Worm (Caenorhabditis elegans): ENCODE results near the gene lgc-40.
A peak's percentile ranks its signal among the peaks of the same experiment; 100 is the strongest.

lgc-40 gene

DNA sequence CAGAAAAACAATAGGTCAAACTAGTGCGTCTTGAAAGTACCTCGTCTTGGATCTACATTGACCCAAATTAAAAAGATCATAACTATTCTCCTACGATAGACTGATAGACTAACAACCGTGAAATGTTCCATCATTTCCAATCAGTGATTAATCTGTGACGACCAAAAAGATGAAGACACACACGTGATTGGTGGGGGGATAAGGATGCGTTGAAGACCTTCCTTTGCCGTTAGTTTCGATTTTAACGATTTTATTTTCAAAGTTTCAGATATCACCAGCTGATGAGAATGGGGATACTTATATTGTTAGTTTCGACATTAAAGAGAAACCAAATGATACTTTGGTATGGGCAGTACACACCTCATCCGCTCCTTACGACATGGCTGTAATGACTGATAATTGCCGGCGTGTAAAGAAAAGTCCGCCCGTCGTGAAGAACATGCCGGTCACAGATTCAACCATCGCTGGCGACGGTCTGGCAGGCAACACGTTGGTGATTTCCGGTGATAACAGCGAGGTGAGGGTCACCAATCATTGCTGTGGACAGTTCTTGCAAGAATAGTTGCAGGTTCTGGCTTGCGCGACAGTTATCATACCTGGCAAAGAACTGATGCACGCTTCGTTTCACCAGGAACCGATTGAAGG is 27.1 kb downstream of the lgc-40 start:
- TF ChIP-seq tbx-8 (GFP tag; optimal IDR thresholded peaks at IDR 0.05): no peak
- TF ChIP-seq mls-2 (tag; optimal IDR thresholded peaks at IDR 0.05): no peak
- TF ChIP-seq ceh-83 (GFP tag; optimal IDR thresholded peaks at IDR 0.05): no peak
- no peak for TF ChIP-seq nhr-237 (tag; optimal IDR thresholded peaks at IDR 0.05)
- TF ChIP-seq unc-39 (tag; optimal IDR thresholded peaks at IDR 0.05): no peak
- TF ChIP-seq ces-1 (GFP tag; optimal IDR thresholded peaks at IDR 0.05): no peak
- TF ChIP-seq zip-8 (tag; optimal IDR thresholded peaks at IDR 0.05): no peak

DNA sequence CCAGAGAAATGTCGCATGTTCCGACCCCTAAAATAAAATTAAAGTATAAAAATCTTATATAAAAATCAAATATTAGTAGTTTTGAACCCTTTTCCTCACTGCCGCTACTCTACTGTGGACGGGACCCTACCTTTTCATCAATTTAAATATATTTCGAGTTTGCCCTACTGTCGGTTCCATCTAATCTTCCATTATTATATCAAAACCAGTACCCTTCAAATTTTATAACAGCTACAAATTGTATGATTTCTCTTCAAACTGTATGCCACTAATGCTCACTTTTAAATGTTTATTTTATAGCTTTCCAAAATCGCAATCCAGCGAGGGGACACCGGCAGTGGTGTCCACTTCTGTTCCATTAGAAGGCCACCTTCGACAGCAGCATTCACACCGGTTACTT is 35.1 kb downstream of the lgc-40 start, which contains the start of gene C43H6.6:
Gene C43H6.6 (plus strand): TSS at position 301 of the 400 bp plus-strand sequence.
- TF ChIP-seq bed-3 (GFP tag; optimal IDR thresholded peaks at IDR 0.05) (no peak), ceh-83 (GFP tag; optimal IDR thresholded peaks at IDR 0.05) (no peak), zip-8 (tag; optimal IDR thresholded peaks at IDR 0.05) (no peak), nhr-12 (tag; optimal IDR thresholded peaks at IDR 0.05) (no peak), lsy-2 (tag; optimal IDR thresholded peaks at IDR 0.05) (no peak), ztf-11 (tag; optimal IDR thresholded peaks at IDR 0.05) (no peak), blmp-1 (tag; optimal IDR thresholded peaks at IDR 0.05) (no peak), unc-39 (tag; optimal IDR thresholded peaks at IDR 0.05) (no peak), unc-120 (tag; optimal IDR thresholded peaks at IDR 0.05; ENCODE audit: poor library complexity, severe bottlenecking) (no peak), ham-2 (GFP tag; optimal IDR thresholded peaks at IDR 0.05) (no peak), flh-1 (GFP tag; optimal IDR thresholded peaks at IDR 0.05) (no peak), sptf-1 (tag; optimal IDR thresholded peaks at IDR 0.05) (no peak), mls-2 (tag; optimal IDR thresholded peaks at IDR 0.05) (no peak)

DNA sequence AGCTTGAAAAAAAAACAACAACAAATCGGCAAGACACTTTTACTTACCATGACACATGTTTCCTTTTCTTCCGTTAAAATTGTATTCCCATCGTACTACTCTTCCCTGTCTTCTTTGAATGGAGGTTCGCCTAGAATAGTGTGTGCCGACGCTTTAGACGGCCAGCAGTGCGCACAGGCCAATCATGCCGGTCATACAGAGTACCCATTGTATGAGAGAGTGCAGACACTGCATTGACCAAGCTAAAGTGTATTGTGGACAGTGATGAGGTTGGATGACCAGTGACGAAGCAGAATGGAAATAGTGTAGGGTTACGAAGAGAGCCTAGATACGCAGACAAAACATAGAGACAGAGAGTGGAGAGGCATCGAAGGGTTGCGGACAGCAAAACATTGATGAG is 42.0 kb downstream of the lgc-40 start, which contains the start of gene dhhc-9:
Gene dhhc-9 (minus strand): TSS at position 154 of the 400 bp plus-strand sequence.
- TF ChIP-seq pha-4 (tag; optimal IDR thresholded peaks at IDR 0.05): peak; percentile 31
- TF ChIP-seq mls-2 (tag; optimal IDR thresholded peaks at IDR 0.05): peak; percentile 70
- peak; percentile 28 for TF ChIP-seq nhr-2 (tag; optimal IDR thresholded peaks at IDR 0.05)
- TF ChIP-seq mep-1 (tag; optimal IDR thresholded peaks at IDR 0.05): peak; percentile 14
- peak; percentile 17 for TF ChIP-seq unc-120 (tag; optimal IDR thresholded peaks at IDR 0.05; ENCODE audit: poor library complexity, severe bottlenecking)
- no peak for TF ChIP-seq nhr-237 (tag; optimal IDR thresholded peaks at IDR 0.05)
- peak; percentile 39 for TF ChIP-seq cnd-1 (tag; optimal IDR thresholded peaks at IDR 0.05)
- peak; percentile 70 for TF ChIP-seq ham-2 (GFP tag; optimal IDR thresholded peaks at IDR 0.05)
- peak; percentile 41 for TF ChIP-seq sptf-1 (tag; optimal IDR thresholded peaks at IDR 0.05)
- no peak for TF ChIP-seq bed-3 (GFP tag; optimal IDR thresholded peaks at IDR 0.05)
- TF ChIP-seq ces-1 (GFP tag; optimal IDR thresholded peaks at IDR 0.05): peak; percentile 76

DNA sequence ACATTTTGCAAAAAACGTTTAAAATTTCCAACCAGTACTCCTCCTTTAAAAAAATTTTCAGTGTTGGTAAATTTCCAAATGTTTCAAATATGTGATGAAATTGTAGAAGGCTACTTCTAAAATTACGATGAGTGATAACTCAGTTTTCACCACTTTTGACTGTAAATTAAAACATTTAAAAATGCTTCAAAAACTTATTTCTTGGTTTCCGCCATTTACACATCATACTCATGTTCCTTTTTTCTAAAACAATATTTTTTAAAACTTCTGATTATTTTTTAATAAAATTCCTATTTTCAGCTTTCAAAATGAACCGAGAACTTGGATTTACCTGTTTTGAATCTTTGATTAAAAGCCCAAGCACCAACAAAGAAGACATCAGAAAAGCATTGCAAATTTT is 43.8 kb downstream of the lgc-40 start, which contains the start of gene C43H6.4:
Gene C43H6.4 (plus strand): TSS at position 301 of the 400 bp plus-strand sequence.
- TF ChIP-seq sptf-1 (tag; optimal IDR thresholded peaks at IDR 0.05): no peak
- TF ChIP-seq nhr-2 (tag; optimal IDR thresholded peaks at IDR 0.05): no peak
- TF ChIP-seq elt-1 (tag; optimal IDR thresholded peaks at IDR 0.05; ENCODE audit: borderline replicate concordance, insufficient read depth): no peak
- no peak for TF ChIP-seq ceh-43 (GFP tag; optimal IDR thresholded peaks at IDR 0.05)
- TF ChIP-seq mls-2 (tag; optimal IDR thresholded peaks at IDR 0.05): no peak
- TF ChIP-seq zip-8 (tag; optimal IDR thresholded peaks at IDR 0.05): no peak
- no peak for TF ChIP-seq cnd-1 (tag; optimal IDR thresholded peaks at IDR 0.05)
- TF ChIP-seq lin-32 (GFP tag; optimal IDR thresholded peaks at IDR 0.05): no peak

DNA sequence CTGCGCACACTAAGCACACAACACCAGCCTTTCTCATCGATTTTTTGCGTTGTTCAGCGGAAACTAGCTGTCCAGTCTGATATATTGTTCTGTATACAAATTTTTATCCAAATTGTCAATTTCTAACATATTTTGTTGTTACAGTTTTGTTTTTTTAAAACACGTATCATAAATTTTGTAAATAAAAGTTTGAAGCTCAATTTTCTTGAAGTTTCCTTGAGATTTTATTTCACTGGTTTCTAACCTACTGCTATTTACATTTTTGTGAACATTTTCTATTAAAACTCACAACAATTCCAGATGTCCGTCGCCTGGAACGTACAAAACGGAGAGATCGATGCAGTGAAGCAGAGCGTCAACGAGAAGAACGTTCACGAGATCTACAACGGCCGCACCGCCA is 47.3 kb downstream of the lgc-40 start, which contains the start of gene mtpn-1:
Gene mtpn-1 (plus strand): TSS at position 301 of the 400 bp plus-strand sequence.
- TF ChIP-seq bed-3 (GFP tag; optimal IDR thresholded peaks at IDR 0.05) (no peak), unc-120 (tag; optimal IDR thresholded peaks at IDR 0.05; ENCODE audit: poor library complexity, severe bottlenecking) (no peak), snpc-4 (tag; optimal IDR thresholded peaks at IDR 0.05) (no peak), ceh-43 (GFP tag; optimal IDR thresholded peaks at IDR 0.05) (no peak), elt-1 (tag; optimal IDR thresholded peaks at IDR 0.05; ENCODE audit: borderline replicate concordance, insufficient read depth) (no peak), nhr-2 (tag; optimal IDR thresholded peaks at IDR 0.05) (no peak), lsy-2 (tag; optimal IDR thresholded peaks at IDR 0.05) (no peak), drap-1 (GFP tag; optimal IDR thresholded peaks at IDR 0.05) (no peak)

DNA sequence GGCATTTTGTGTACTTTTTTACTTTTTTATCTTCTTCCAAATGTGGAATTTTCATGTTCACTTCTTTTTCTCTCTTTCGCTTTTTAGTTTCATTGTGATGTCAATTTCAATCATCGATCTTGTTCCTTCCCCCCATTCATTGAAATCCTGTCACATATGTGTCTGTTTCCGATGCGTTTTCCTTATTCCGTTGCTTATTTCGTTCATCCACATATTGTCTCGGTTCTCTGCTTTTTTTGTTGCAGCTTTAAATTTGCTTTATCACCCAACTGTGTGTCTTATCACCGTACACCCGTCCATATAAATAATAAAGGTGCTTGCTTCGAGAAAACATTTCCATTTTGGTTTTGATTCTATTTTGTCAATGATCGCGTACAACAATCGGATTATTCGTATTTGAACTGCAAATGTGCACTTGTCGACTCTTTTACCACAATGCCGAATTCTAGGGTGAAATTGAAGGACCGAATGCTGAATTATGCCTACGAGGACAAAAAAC is 49.4 kb downstream of the lgc-40 start, which contains the start of the genes C43H6.12 and trpp-12:
Gene C43H6.12 (plus strand): TSS at position 365 of the 499 bp plus-strand sequence.
Gene trpp-12 (plus strand): TSS at position 449 of the 499 bp plus-strand sequence.
- TF ChIP-seq ztf-11 (tag; optimal IDR thresholded peaks at IDR 0.05) (no peak), mab-5 (tag; optimal IDR thresholded peaks at IDR 0.05) (no peak), pha-4 (tag; optimal IDR thresholded peaks at IDR 0.05) (no peak), lsy-2 (tag; optimal IDR thresholded peaks at IDR 0.05) (no peak), bed-3 (GFP tag; optimal IDR thresholded peaks at IDR 0.05) (no peak), nhr-12 (tag; optimal IDR thresholded peaks at IDR 0.05) (no peak), unc-120 (tag; optimal IDR thresholded peaks at IDR 0.05; ENCODE audit: poor library complexity, severe bottlenecking) (no peak), blmp-1 (tag; optimal IDR thresholded peaks at IDR 0.05) (no peak), unc-39 (tag; optimal IDR thresholded peaks at IDR 0.05) (no peak), ham-2 (GFP tag; optimal IDR thresholded peaks at IDR 0.05) (no peak), mls-2 (tag; optimal IDR thresholded peaks at IDR 0.05) (no peak), ceh-39 (tag; optimal IDR thresholded peaks at IDR 0.05) (no peak), unc-62 (GFP tag; optimal IDR thresholded peaks at IDR 0.05) (no peak), sem-2 (GFP tag; optimal IDR thresholded peaks at IDR 0.05) (no peak), nhr-28 (tag; optimal IDR thresholded peaks at IDR 0.05) (no peak), hlh-1 (tag; optimal IDR thresholded peaks at IDR 0.05) (no peak), drap-1 (GFP tag; optimal IDR thresholded peaks at IDR 0.05) (no peak), lin-13 (tag; optimal IDR thresholded peaks at IDR 0.05) (no peak), cnd-1 (tag; optimal IDR thresholded peaks at IDR 0.05) (no peak), M03D4.4 (tag; optimal IDR thresholded peaks at IDR 0.05) (no peak)

All from whole organism, mixed stage, embryonic.